Fruit fly (Drosophila melanogaster) Kc167 (cell line): ENCODE results near the gene CG42811.

Experiments used
- Myc ChIP-seq: fragments of >200 bp; optimal IDR thresholded peaks from 2 replicates; lab custom pipeline; 2017; ENCODE audit warnings: missing external identifiers
- h ChIP-seq: fragments of >200 bp; optimal IDR thresholded peaks from 3 replicates; lab custom pipeline; 2018; ENCODE audit warnings: missing external identifiers
- insv ChIP-seq: fragments of >200 bp; optimal IDR thresholded peaks from 3 replicates; lab custom pipeline; 2018; ENCODE audit warnings: missing external identifiers
- psq ChIP-seq: fragments of >200 bp; optimal IDR thresholded peaks from 2 replicates; lab custom pipeline; 2017; ENCODE audit warnings: missing external identifiers
- ttk ChIP-seq: sonication (Bioruptor generic); optimal IDR thresholded peaks from 2 replicates; lab custom pipeline; 2017; ENCODE audit warnings: missing external identifiers

DNA sequence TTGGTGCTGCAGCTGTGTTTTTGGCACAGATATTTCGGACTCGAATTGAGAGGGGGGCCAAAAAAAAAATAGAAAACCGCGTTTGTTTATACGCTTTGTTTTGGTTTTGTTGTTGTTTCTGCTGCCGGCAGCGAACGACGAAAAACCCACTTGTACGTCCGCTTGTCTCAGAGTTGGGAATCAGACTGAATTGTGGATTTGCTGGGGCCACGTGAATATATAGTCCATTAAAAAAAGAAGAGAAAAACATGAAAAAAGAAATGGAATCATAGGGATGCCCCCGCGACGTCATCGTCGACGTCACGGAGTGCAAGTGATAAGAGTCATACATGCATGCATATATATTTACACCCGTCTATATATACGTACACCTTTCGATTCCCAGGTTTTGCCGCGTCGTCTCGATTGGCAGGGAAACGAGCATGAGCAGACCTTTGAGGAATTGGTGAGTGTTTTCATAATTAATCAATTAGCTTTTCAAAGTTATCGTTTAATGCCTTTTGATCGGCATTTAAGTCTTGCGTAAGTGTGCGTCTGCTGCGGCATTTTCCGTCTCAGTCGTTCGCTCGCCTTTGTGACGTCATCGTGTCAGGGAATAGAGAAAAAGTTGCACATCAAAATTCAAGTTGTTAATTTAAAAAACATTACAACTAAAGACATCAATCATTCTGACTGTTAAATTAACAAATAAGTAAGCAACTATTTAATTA, 47.2 kb downstream of the CG42811 start:
- TF ChIP-seq h (lab: Kevin White, UChicago) (no peak), ttk (lab: Kevin White, UChicago) (no peak), psq (lab: Kevin White, UChicago) (no peak), insv (lab: Kevin White, UChicago) (no peak), Myc (lab: Kevin White, UChicago) (no peak)
